Fruit fly (Drosophila melanogaster) whole organism, adult: Measurements from ENCODE around the gene CG31689.

Source experiments
- CG11617 ChIP-seq: fragments of 200-800 bp; sonication (Bioruptor generic); optimal IDR thresholded peaks from 2 replicates; lab custom pipeline; 2017; ENCODE audit warnings: mild to moderate bottlenecking, missing biosample characterization, missing genetic modification reagents, missing genetic modification characterization
- CG12768 ChIP-seq: fragments of 200-800 bp; sonication (Bioruptor generic); optimal IDR thresholded peaks from 2 replicates; lab custom pipeline; 2017; ENCODE audit warnings: missing biosample characterization, missing genetic modification characterization, mild to moderate bottlenecking, moderate library complexity, missing genetic modification reagents
- CG14711 ChIP-seq: fragments of 200-800 bp; sonication (Bioruptor generic); optimal IDR thresholded peaks from 2 replicates; lab custom pipeline; 2018; ENCODE audit warnings: missing biosample characterization, mild to moderate bottlenecking, missing genetic modification characterization, moderate library complexity
- CG1620 ChIP-seq: fragments of 200-800 bp; sonication (Bioruptor generic); optimal IDR thresholded peaks from 2 replicates; lab custom pipeline; 2016; ENCODE audit warnings: missing biosample characterization, missing genetic modification characterization
- CG33017 ChIP-seq: fragments of 200-800 bp; sonication (Bioruptor generic); optimal IDR thresholded peaks from 2 replicates; lab custom pipeline; 2018; ENCODE audit warnings: missing biosample characterization, mild to moderate bottlenecking, missing genetic modification characterization, moderate library complexity
- CG5204 ChIP-seq: fragments of 200-800 bp; sonication (Bioruptor generic); optimal IDR thresholded peaks from 2 replicates; lab custom pipeline; 2016; ENCODE audit warnings: missing biosample characterization, missing genetic modification characterization
- CG7045 ChIP-seq: fragments of 200-800 bp; sonication (Bioruptor generic); optimal IDR thresholded peaks from 2 replicates; lab custom pipeline; 2017; ENCODE audit warnings: missing biosample characterization, mild to moderate bottlenecking, missing genetic modification characterization
- CG7101 ChIP-seq: fragments of 200-800 bp; sonication (Bioruptor generic); optimal IDR thresholded peaks from 2 replicates; lab custom pipeline; 2018; ENCODE audit warnings: missing biosample characterization, mild to moderate bottlenecking, missing genetic modification characterization, moderate library complexity
- Clk ChIP-seq: fragments of 200-800 bp; sonication (Bioruptor generic); optimal IDR thresholded peaks from 2 replicates; lab custom pipeline; 2017; ENCODE audit warnings: missing biosample characterization, missing genetic modification characterization
- Crg-1 ChIP-seq: fragments of 200-800 bp; sonication (Bioruptor generic); optimal IDR thresholded peaks from 2 replicates; lab custom pipeline; 2016; ENCODE audit warnings: missing biosample characterization, missing genetic modification characterization
- Hr96 ChIP-seq: fragments of 200-800 bp; sonication (Bioruptor generic); optimal IDR thresholded peaks from 2 replicates; lab custom pipeline; 2016; ENCODE audit warnings: missing biosample characterization, missing genetic modification characterization
- Mnt ChIP-seq: fragments of 200-800 bp; sonication (Bioruptor generic); optimal IDR thresholded peaks from 2 replicates; lab custom pipeline; 2016; ENCODE audit warnings: missing biosample characterization, mild to moderate bottlenecking, missing genetic modification characterization
- bab1 ChIP-seq: fragments of 200-800 bp; sonication (Bioruptor generic); optimal IDR thresholded peaks from 3 replicates; lab custom pipeline; 2019; ENCODE audit warnings: missing biosample characterization, mild to moderate bottlenecking, missing genetic modification characterization, moderate library complexity
- cic ChIP-seq: fragments of 200-800 bp; sonication (Bioruptor generic); optimal IDR thresholded peaks from 2 replicates; lab custom pipeline; 2017; ENCODE audit warnings: missing biosample characterization, mild to moderate bottlenecking, missing genetic modification characterization, moderate library complexity
- cnc ChIP-seq, 2 experiments: fragments of >200 bp; optimal IDR thresholded peaks; 2 replicates each; lab custom pipeline; 2017
- kay ChIP-seq: fragments of 200-800 bp; sonication (Bioruptor generic); peaks from one replicate; lab custom pipeline; 2016; ENCODE audit warnings: missing biosample characterization, missing genetic modification characterization, borderline replicate concordance
- ovo ChIP-seq: fragments of 200-800 bp; sonication (Bioruptor generic); optimal IDR thresholded peaks from 2 replicates; lab custom pipeline; 2016; ENCODE audit warnings: missing biosample characterization, missing genetic modification characterization
- pad ChIP-seq: fragments of 200-800 bp; sonication (Bioruptor generic); optimal IDR thresholded peaks from 3 replicates; lab custom pipeline; 2017; ENCODE audit warnings: missing biosample characterization, missing genetic modification characterization, mild to moderate bottlenecking, moderate library complexity, missing genetic modification reagents
- tj ChIP-seq: fragments of 200-800 bp; sonication (Bioruptor generic); optimal IDR thresholded peaks from 3 replicates; lab custom pipeline; 2017; ENCODE audit warnings: missing biosample characterization, mild to moderate bottlenecking, missing genetic modification characterization, moderate library complexity
- toe ChIP-seq: fragments of 200-800 bp; sonication (Bioruptor generic); optimal IDR thresholded peaks from 2 replicates; lab custom pipeline; 2016; ENCODE audit warnings: missing biosample characterization, missing genetic modification characterization

Gene CG31689

dm6 chr2L:2727812-2728211 lies 2.3 kb downstream of the CG31689 start:
- no peak for TF ChIP-seq cic (GFP tag; lab: Kevin White, UChicago)

- TF ChIP-seq CG14711 (tag; lab: Kevin White, UChicago) (peak; percentile 7), CG5204 (GFP tag; lab: Kevin White, UChicago) (no peak), kay (peak; percentile 66), Clk (no peak), cnc (optimal IDR thresholded peaks at IDR 0.05; lab: Kevin White, UChicago) (no peak), cic (GFP tag; lab: Kevin White, UChicago) (peak; percentile 80), pad (GFP tag; lab: Kevin White, UChicago) (no peak), CG12768 (no peak), toe (GFP tag; lab: Kevin White, UChicago) (no peak), tj (GFP tag; lab: Kevin White, UChicago) (peak; percentile 62), CG7045 (GFP tag; lab: Kevin White, UChicago) (no peak), CG1620 (GFP tag; lab: Kevin White, UChicago) (no peak), CG11617 (GFP tag; lab: Kevin White, UChicago) (no peak), Crg-1 (no peak), bab1 (GFP tag; lab: Kevin White, UChicago) (no peak), CG33017 (tag; lab: Kevin White, UChicago) (no peak)
Measured at dm6 chr2L:2728577-2728976, 3.1 kb downstream of the CG31689 start.

- peak; percentile 63 for TF ChIP-seq Mnt (GFP tag; lab: Kevin White, UChicago)
- no peak for TF ChIP-seq CG5204 (GFP tag; lab: Kevin White, UChicago)
- TF ChIP-seq Hr96 (GFP tag; lab: Kevin White, UChicago): peak; percentile 9
- peak; percentile 14 for TF ChIP-seq CG11617 (GFP tag; lab: Kevin White, UChicago)
- TF ChIP-seq bab1 (GFP tag; lab: Kevin White, UChicago): peak; percentile 26
- no peak for TF ChIP-seq CG1620 (GFP tag; lab: Kevin White, UChicago)
- peak; percentile 42 for TF ChIP-seq CG7101 (tag; lab: Kevin White, UChicago)
- TF ChIP-seq Crg-1: peak; percentile 5
- no peak for TF ChIP-seq cnc (optimal IDR thresholded peaks at IDR 0.05; lab: Kevin White, UChicago)
- TF ChIP-seq ovo (GFP tag; lab: Kevin White, UChicago): no peak
- TF ChIP-seq cic (GFP tag; lab: Kevin White, UChicago): peak; percentile 50
- TF ChIP-seq kay: peak; percentile 9
- no peak for TF ChIP-seq toe (GFP tag; lab: Kevin White, UChicago)
- TF ChIP-seq CG12768: peak; percentile 59
- TF ChIP-seq CG33017 (tag; lab: Kevin White, UChicago): peak; percentile 72
- TF ChIP-seq CG7045 (GFP tag; lab: Kevin White, UChicago): peak; percentile 44
- peak; percentile 54 for TF ChIP-seq CG14711 (tag; lab: Kevin White, UChicago)
- peak; percentile 12 for TF ChIP-seq pad (GFP tag; lab: Kevin White, UChicago)
- no peak for TF ChIP-seq Clk
- peak; percentile 75 for TF ChIP-seq tj (GFP tag; lab: Kevin White, UChicago)
Measured at dm6 chr2L:2729882-2730281, 4.4 kb downstream of the CG31689 start.

dm6 chr2L:2730756-2731155 lies 5.3 kb downstream of the CG31689 start:
- no peak for TF ChIP-seq CG5204 (GFP tag; lab: Kevin White, UChicago)
- peak; percentile 73 for TF ChIP-seq kay

dm6 chr2L:2731370-2732138 lies 6.1 kb downstream of the CG31689 start:
- TF ChIP-seq kay (peak; percentile 59), Crg-1 (no peak), CG1620 (GFP tag; lab: Kevin White, UChicago) (peak; percentile 17), toe (GFP tag; lab: Kevin White, UChicago) (peak; percentile 47), Clk (no peak), tj (GFP tag; lab: Kevin White, UChicago) (no peak), Mnt (GFP tag; lab: Kevin White, UChicago) (no peak), CG7101 (tag; lab: Kevin White, UChicago) (peak; percentile 54), CG5204 (GFP tag; lab: Kevin White, UChicago) (peak; percentile 43), CG11617 (GFP tag; lab: Kevin White, UChicago) (peak; percentile 45), CG12768 (no peak), pad (GFP tag; lab: Kevin White, UChicago) (no peak), ovo (GFP tag; lab: Kevin White, UChicago) (no peak), CG14711 (tag; lab: Kevin White, UChicago) (peak; percentile 49), CG7045 (GFP tag; lab: Kevin White, UChicago) (peak; percentile 43), bab1 (GFP tag; lab: Kevin White, UChicago) (no peak), cnc (optimal IDR thresholded peaks at IDR 0.05; lab: Kevin White, UChicago) (no peak), CG33017 (tag; lab: Kevin White, UChicago) (peak; percentile 23), cic (GFP tag; lab: Kevin White, UChicago) (no peak), Hr96 (GFP tag; lab: Kevin White, UChicago) (no peak)

dm6 chr2L:2732139-2732830 lies 6.8 kb downstream of the CG31689 start:
- TF ChIP-seq CG14711 (tag; lab: Kevin White, UChicago) (no peak), bab1 (GFP tag; lab: Kevin White, UChicago) (no peak), CG7101 (tag; lab: Kevin White, UChicago) (no peak), tj (GFP tag; lab: Kevin White, UChicago) (peak; percentile 92), CG1620 (GFP tag; lab: Kevin White, UChicago) (no peak)
